Fruit fly (Drosophila melanogaster) whole organism, embryonic: Measurements from ENCODE around the gene Acp62F.

ENCODE experiments used
- Atf-2 ChIP-seq: fragments of 200-800 bp; sonication (Bioruptor generic); optimal IDR thresholded peaks from 2 replicates; lab custom pipeline; 2016; ENCODE audit warnings: missing biosample characterization, missing genetic modification characterization
- Bgb ChIP-seq: fragments of 200-800 bp; sonication (Bioruptor generic); IDR thresholded peaks from 2 replicates; pipeline ENCODE4 v1.3.6; 2022; ENCODE audit warnings: missing biosample characterization, missing genetic modification characterization; ENCODE audit not compliant: partially characterized antibody
- CG1024 ChIP-seq: fragments of 200-800 bp; sonication (Bioruptor generic); IDR thresholded peaks from 2 replicates; pipeline ENCODE4 v1.3.6; 2022; ENCODE audit warnings: missing biosample characterization, missing genetic modification characterization
- CG10267 ChIP-seq: fragments of 200-800 bp; sonication (Bioruptor generic); optimal IDR thresholded peaks from 2 replicates; lab custom pipeline; 2018; ENCODE audit warnings: missing biosample characterization, mild to moderate bottlenecking, missing genetic modification characterization, moderate library complexity
- CG10979 ChIP-seq: fragments of 200-800 bp; sonication (Bioruptor generic); optimal IDR thresholded peaks from 2 replicates; lab custom pipeline; 2018; ENCODE audit warnings: missing biosample characterization, mild to moderate bottlenecking, missing genetic modification characterization, moderate library complexity
- CG11398 ChIP-seq: fragments of 200-800 bp; sonication (Bioruptor generic); optimal IDR thresholded peaks from 2 replicates; lab custom pipeline; 2016; ENCODE audit warnings: missing biosample characterization, missing genetic modification characterization
- CG11456 ChIP-seq: fragments of 200-800 bp; sonication (Bioruptor generic); IDR thresholded peaks from 3 replicates; pipeline ENCODE4 v1.3.6; 2022; ENCODE audit warnings: missing biosample characterization, missing genetic modification characterization
- CG12155 ChIP-seq: fragments of 200-800 bp; sonication (Bioruptor generic); optimal IDR thresholded peaks from 3 replicates; lab custom pipeline; 2016; ENCODE audit warnings: missing biosample characterization, missing genetic modification characterization
- CG14441 ChIP-seq: fragments of 200-800 bp; sonication (Bioruptor generic); IDR thresholded peaks from 2 replicates; pipeline ENCODE4 v1.3.6; 2022; ENCODE audit warnings: missing biosample characterization, missing genetic modification characterization
- CG14710 ChIP-seq: fragments of 200-800 bp; sonication (Bioruptor generic); optimal IDR thresholded peaks from 3 replicates; lab custom pipeline; 2019; ENCODE audit warnings: missing biosample characterization, mild to moderate bottlenecking, missing genetic modification characterization, moderate library complexity
- CG17612 ChIP-seq: fragments of 200-800 bp; sonication (Bioruptor generic); IDR thresholded peaks from 2 replicates; pipeline ENCODE4 v1.3.6; 2022; ENCODE audit warnings: missing biosample characterization, missing genetic modification characterization
- CG32532 ChIP-seq: fragments of 200-800 bp; sonication (Bioruptor generic); IDR thresholded peaks from 2 replicates; pipeline ENCODE4 v1.3.6; 2022; ENCODE audit warnings: missing biosample characterization, missing genetic modification characterization
- CG33557 ChIP-seq: fragments of 200-800 bp; sonication (Bioruptor generic); optimal IDR thresholded peaks from 2 replicates; lab custom pipeline; 2019; ENCODE audit warnings: missing biosample characterization, mild to moderate bottlenecking, missing genetic modification characterization, moderate library complexity
- CG3726 ChIP-seq: fragments of 200-800 bp; sonication (Bioruptor generic); IDR thresholded peaks from 3 replicates; pipeline ENCODE4, ENCODE4 v1.3.6; 2022; ENCODE audit warnings: missing biosample characterization, missing genetic modification characterization
- CG3838 ChIP-seq: fragments of 200-800 bp; sonication (Bioruptor generic); optimal IDR thresholded peaks from 3 replicates; lab custom pipeline; 2016; ENCODE audit warnings: missing biosample characterization, missing genetic modification characterization
- CG4360 ChIP-seq: fragments of 200-800 bp; sonication (Bioruptor generic); IDR thresholded peaks from 2 replicates; pipeline ENCODE4 v1.3.6; 2022; ENCODE audit warnings: missing biosample characterization, missing genetic modification characterization
- CG4404 ChIP-seq: fragments of 200-800 bp; sonication (Bioruptor generic); IDR thresholded peaks from 2 replicates; pipeline ENCODE4 v1.3.6; 2022; ENCODE audit warnings: missing biosample characterization, missing genetic modification characterization
- CG4730 ChIP-seq: fragments of 200-800 bp; sonication (Bioruptor generic); IDR thresholded peaks from 2 replicates; pipeline ENCODE4 v1.3.6; 2022; ENCODE audit warnings: missing biosample characterization, missing genetic modification characterization
- CG9437 ChIP-seq: fragments of 200-800 bp; sonication (Bioruptor generic); optimal IDR thresholded peaks from 2 replicates; lab custom pipeline; 2018; ENCODE audit warnings: missing biosample characterization, mild to moderate bottlenecking, missing genetic modification characterization
- Chrac-16 ChIP-seq: fragments of 200-800 bp; sonication (Bioruptor generic); optimal IDR thresholded peaks from 3 replicates; lab custom pipeline; 2016; ENCODE audit warnings: missing biosample characterization, missing genetic modification characterization
- Dp ChIP-seq: fragments of 200-800 bp; sonication (Bioruptor generic); optimal IDR thresholded peaks from 2 replicates; lab custom pipeline; 2018; ENCODE audit warnings: missing biosample characterization, mild to moderate bottlenecking, missing genetic modification characterization, moderate library complexity
- Dref ChIP-seq: fragments of 200-800 bp; sonication (Bioruptor generic); IDR thresholded peaks from 2 replicates; pipeline ENCODE4 v1.3.6; 2022; ENCODE audit warnings: missing biosample characterization, missing genetic modification characterization
- Hand ChIP-seq: fragments of 200-800 bp; sonication (Bioruptor generic); optimal IDR thresholded peaks from 2 replicates; lab custom pipeline; 2017; ENCODE audit warnings: mild to moderate bottlenecking, missing biosample characterization, missing genetic modification reagents, missing genetic modification characterization
- NC2α ChIP-seq: fragments of 200-800 bp; sonication (Bioruptor generic); optimal IDR thresholded peaks from 2 replicates; lab custom pipeline; 2016; ENCODE audit warnings: missing biosample characterization, missing genetic modification characterization
- Side ChIP-seq: fragments of 200-800 bp; sonication (Bioruptor generic); optimal IDR thresholded peaks from 2 replicates; lab custom pipeline; 2016; ENCODE audit warnings: missing biosample characterization, missing genetic modification characterization
- Sry-β ChIP-seq: fragments of 200-800 bp; sonication (Bioruptor generic); optimal IDR thresholded peaks from 2 replicates; lab custom pipeline; 2018; ENCODE audit warnings: missing biosample characterization, mild to moderate bottlenecking, missing genetic modification characterization, moderate library complexity
- ato ChIP-seq: fragments of 200-800 bp; sonication (Bioruptor generic); IDR thresholded peaks from 2 replicates; pipeline ENCODE4 v1.3.6; 2022; ENCODE audit warnings: missing biosample characterization, missing genetic modification characterization; ENCODE audit not compliant: partially characterized antibody
- bab2 ChIP-seq: fragments of 200-800 bp; sonication (Bioruptor generic); optimal IDR thresholded peaks from 2 replicates; lab custom pipeline; 2016; ENCODE audit warnings: missing biosample characterization, missing genetic modification characterization
- crc ChIP-seq: fragments of 200-800 bp; sonication (Bioruptor generic); optimal IDR thresholded peaks from 2 replicates; lab custom pipeline; 2016; ENCODE audit warnings: missing biosample characterization, missing genetic modification characterization
- dan ChIP-seq: fragments of 200-800 bp; sonication (Bioruptor generic); IDR thresholded peaks from 2 replicates; pipeline ENCODE4 v1.3.6; 2022; ENCODE audit warnings: missing biosample characterization, missing genetic modification characterization
- dati ChIP-seq: fragments of 200-800 bp; sonication (Bioruptor generic); IDR thresholded peaks from 2 replicates; pipeline ENCODE4 v1.3.6; 2022; ENCODE audit warnings: missing biosample characterization, missing genetic modification characterization
- emc ChIP-seq: fragments of 200-800 bp; sonication (Bioruptor generic); optimal IDR thresholded peaks from 2 replicates; lab custom pipeline; 2016; ENCODE audit warnings: missing biosample characterization, missing genetic modification characterization
- eve ChIP-seq, 2 experiments: fragments of >200 bp; optimal IDR thresholded peaks; 2 replicates each; lab custom pipeline; 2017; ENCODE audit warnings: missing biosample characterization in 2 of 2, missing genetic modification characterization in 2 of 2
- fd96Cb ChIP-seq: fragments of 200-800 bp; sonication (Bioruptor generic); optimal IDR thresholded peaks from 2 replicates; lab custom pipeline; 2018; ENCODE audit warnings: missing biosample characterization, mild to moderate bottlenecking, missing genetic modification characterization, moderate library complexity
- gce ChIP-seq: fragments of 200-800 bp; sonication (Bioruptor generic); IDR thresholded peaks from 3 replicates; pipeline ENCODE4 v1.3.6; 2022; ENCODE audit warnings: missing biosample characterization, missing genetic modification characterization
- gsb ChIP-seq: fragments of 200-800 bp; sonication (Bioruptor generic); IDR thresholded peaks from 2 replicates; pipeline ENCODE4 v1.3.6; 2022; ENCODE audit warnings: missing biosample characterization, missing genetic modification characterization
- h ChIP-seq: fragments of >200 bp; optimal IDR thresholded peaks from 2 replicates; lab custom pipeline; 2017
- jing ChIP-seq: fragments of 200-800 bp; sonication (Bioruptor generic); optimal IDR thresholded peaks from 2 replicates; lab custom pipeline; 2018; ENCODE audit warnings: missing biosample characterization, mild to moderate bottlenecking, missing genetic modification characterization
- kni ChIP-seq: fragments of 200-800 bp; sonication (Bioruptor generic); optimal IDR thresholded peaks from 3 replicates; lab custom pipeline; 2017; ENCODE audit warnings: mild to moderate bottlenecking, missing biosample characterization, missing genetic modification reagents, missing genetic modification characterization
- mam ChIP-seq: fragments of 200-800 bp; sonication (Bioruptor generic); optimal IDR thresholded peaks from 3 replicates; lab custom pipeline; 2016; ENCODE audit warnings: missing biosample characterization, missing genetic modification characterization
- nau ChIP-seq: fragments of 200-800 bp; sonication (Bioruptor generic); optimal IDR thresholded peaks from 3 replicates; lab custom pipeline; 2017; ENCODE audit warnings: missing biosample characterization, mild to moderate bottlenecking, missing genetic modification characterization, missing genetic modification reagents
- odd ChIP-seq: fragments of 200-800 bp; sonication (Bioruptor generic); optimal IDR thresholded peaks from 2 replicates; lab custom pipeline; 2017; ENCODE audit warnings: missing biosample characterization, mild to moderate bottlenecking, missing genetic modification characterization
- org-1 ChIP-seq: fragments of 200-800 bp; sonication (Bioruptor generic); optimal IDR thresholded peaks from 2 replicates; lab custom pipeline; 2017; ENCODE audit warnings: missing biosample characterization, missing genetic modification characterization
- pnt ChIP-seq: fragments of 200-800 bp; sonication (Bioruptor generic); optimal IDR thresholded peaks from 3 replicates; lab custom pipeline; 2016; ENCODE audit warnings: missing biosample characterization, missing genetic modification characterization
- sc ChIP-seq, 3 experiments: fragments of >200 bp in 2 of 3; fragments of 200-800 bp in 1 of 3; sonication (Bioruptor generic) in 1 of 3; optimal IDR thresholded peaks; 2 replicates in 2 of 3; 3 replicates in 1 of 3; lab custom pipeline; 2017; ENCODE audit warnings: mild to moderate bottlenecking in 1 of 3, missing biosample characterization in 1 of 3, missing genetic modification characterization in 1 of 3, missing genetic modification reagents in 1 of 3
- sd ChIP-seq: fragments of 200-800 bp; sonication (Bioruptor generic); optimal IDR thresholded peaks from 3 replicates; lab custom pipeline; 2018; ENCODE audit warnings: missing biosample characterization, mild to moderate bottlenecking, missing genetic modification characterization, moderate library complexity
- slou ChIP-seq: fragments of 200-800 bp; sonication (Bioruptor generic); optimal IDR thresholded peaks from 3 replicates; lab custom pipeline; 2016; ENCODE audit warnings: missing biosample characterization, missing genetic modification characterization
- sug ChIP-seq: fragments of 200-800 bp; optimal IDR thresholded peaks from 2 replicates; lab custom pipeline; 2019; ENCODE audit warnings: missing biosample characterization, mild to moderate bottlenecking, missing genetic modification characterization, moderate library complexity
- wdn ChIP-seq: fragments of 200-800 bp; sonication (Bioruptor generic); IDR thresholded peaks from 2 replicates; pipeline ENCODE4 v1.3.6; 2022; ENCODE audit warnings: missing biosample characterization, missing genetic modification characterization
- yki ChIP-seq: fragments of >200 bp; optimal IDR thresholded peaks from 3 replicates; lab custom pipeline; 2018
- zen ChIP-seq: fragments of 200-800 bp; sonication (Bioruptor generic); optimal IDR thresholded peaks from 3 replicates; lab custom pipeline; 2018; ENCODE audit warnings: missing biosample characterization, mild to moderate bottlenecking, missing genetic modification characterization, moderate library complexity

Gene Acp62F

DNA sequence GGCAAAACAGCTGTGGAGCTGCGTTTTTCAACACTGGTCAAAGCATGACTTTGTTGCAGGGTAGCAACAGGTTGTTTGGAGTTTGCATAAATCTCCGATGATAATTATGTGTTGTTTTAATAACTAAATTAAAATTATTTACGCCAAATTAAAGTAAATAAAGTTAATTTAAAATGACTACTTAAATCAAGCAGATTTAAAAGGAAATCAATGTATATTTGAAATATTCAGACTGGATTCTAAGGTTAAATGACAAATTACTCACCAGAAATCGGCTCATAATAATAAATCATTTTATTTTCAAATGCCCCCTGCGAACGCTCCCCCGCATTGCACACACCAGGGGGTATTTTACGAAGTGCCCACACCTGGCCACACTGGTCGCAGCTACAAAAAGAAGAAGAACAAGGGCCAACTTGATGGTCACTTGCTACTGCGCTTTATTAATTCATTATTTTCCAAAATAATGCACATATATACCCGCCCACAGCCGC, 34.5 kb downstream of the Acp62F start, which contains the start of the genes CG12093 and Atg2 (continued):
- TF ChIP-seq Dref (GFP tag; lab: Robert Waterston, UW) (peak; percentile 36), sd (tag; lab: Kevin White, UChicago) (no peak), eve (GFP tag; optimal IDR thresholded peaks at IDR 0.05; lab: Kevin White, UChicago) (no peak), Side (GFP tag; lab: Kevin White, UChicago) (peak; percentile 53), CG12155 (GFP tag; lab: Kevin White, UChicago) (peak; percentile 92), ato (GFP tag; lab: Robert Waterston, UW) (no peak), CG4404 (GFP tag; lab: Robert Waterston, UW) (peak; percentile 93), CG32532 (GFP tag; lab: Robert Waterston, UW) (peak; percentile 97), crc (GFP tag; lab: Kevin White, UChicago) (peak; percentile 58), gce (GFP tag; lab: Robert Waterston, UW) (peak; percentile 87), Dp (GFP tag; lab: Kevin White, UChicago) (peak; percentile 41), jing (GFP tag; lab: Kevin White, UChicago) (peak; percentile 77), CG1024 (GFP tag; lab: Robert Waterston, UW) (peak; percentile 71), org-1 (GFP tag; lab: Kevin White, UChicago) (peak; percentile 78), kni (peak; percentile 36), zen (tag; lab: Kevin White, UChicago) (peak; percentile 87), mam (GFP tag; lab: Kevin White, UChicago) (peak; percentile 94), Atf-2 (GFP tag; lab: Kevin White, UChicago) (peak; percentile 80), CG11398 (peak; percentile 17), gsb (peak; percentile 90), fd96Cb (peak; percentile 87), sc (optimal IDR thresholded peaks at IDR 0.05; lab: Kevin White, UChicago) (no peak), sc (GFP tag; optimal IDR thresholded peaks at IDR 0.05; lab: Kevin White, UChicago) (peak; percentile 81), h (lab: Kevin White, UChicago) (no peak), CG10267 (peak; percentile 96), Hand (GFP tag; lab: Kevin White, UChicago) (peak; percentile 72), CG4730 (peak; percentile 92), sug (peak; percentile 100), CG10979 (tag; lab: Kevin White, UChicago) (peak; percentile 81), CG9437 (GFP tag; lab: Kevin White, UChicago) (peak; percentile 86), CG11456 (GFP tag; lab: Robert Waterston, UW) (peak; percentile 96), Chrac-16 (GFP tag; lab: Kevin White, UChicago) (peak; percentile 92), CG14441 (peak; percentile 93), CG3838 (GFP tag; lab: Kevin White, UChicago) (peak; percentile 66), emc (peak; percentile 52), NC2α (peak; percentile 25), odd (GFP tag; lab: Kevin White, UChicago) (peak; percentile 79), dati (GFP tag; lab: Robert Waterston, UW) (peak; percentile 76), wdn (GFP tag; lab: Robert Waterston, UW) (peak; percentile 94), CG3726 (peak; percentile 84; the same call in 2 of the 3 replicates), Sry-β (GFP tag; lab: Kevin White, UChicago) (no peak), dan (peak; percentile 51; the same call in 1 of the 2 replicates), CG4360 (GFP tag; lab: Robert Waterston, UW) (no peak; the same call in 1 of the 2 replicates), Bgb (GFP tag; lab: Robert Waterston, UW) (peak; percentile 45; the same call in 1 of the 2 replicates), pnt (GFP tag; lab: Kevin White, UChicago) (peak; percentile 62), nau (GFP tag; lab: Kevin White, UChicago) (no peak), CG33557 (GFP tag; lab: Kevin White, UChicago) (peak; percentile 86), slou (GFP tag; lab: Kevin White, UChicago) (peak; percentile 90), bab2 (GFP tag; lab: Kevin White, UChicago) (peak; percentile 80), yki (lab: Kevin White, UChicago) (no peak), CG17612 (GFP tag; lab: Robert Waterston, UW) (peak; percentile 84), CG14710 (peak; percentile 89)
